Fruit fly (Drosophila melanogaster) S2 (cell line): ENCODE data around the gene CG15046.

ENCODE experiments used
- CG8478 ChIP-seq: fragments of >200 bp; optimal IDR thresholded peaks from 2 replicates; lab custom pipeline; 2018
- CTCF ChIP-seq, 2 experiments: fragments of >200 bp; optimal IDR thresholded peaks; 2 replicates each; lab custom pipeline; 2018

CG15046 gene

dm6 chrX:18489509-18489908, at the start of gene CG15046:
Gene CG15046, minus strand, starts transcription at chrX:18489620.
- no peak for TF ChIP-seq CG8478 (lab: Kevin White, UChicago)

- TF ChIP-seq CG8478 (lab: Kevin White, UChicago) (no peak), CTCF (optimal IDR thresholded peaks at IDR 0.05; lab: Kevin White, UChicago) (no peak)
These were observed 48.9 kb upstream of the CG15046 start for dm6 chrX:18538204-18538864.

- no peak for TF ChIP-seq CG8478 (lab: Kevin White, UChicago)
- TF ChIP-seq CTCF (optimal IDR thresholded peaks at IDR 0.05; lab: Kevin White, UChicago): no peak
These were observed 47.8 kb upstream of the CG15046 start for dm6 chrX:18537066-18537759.

DNA sequence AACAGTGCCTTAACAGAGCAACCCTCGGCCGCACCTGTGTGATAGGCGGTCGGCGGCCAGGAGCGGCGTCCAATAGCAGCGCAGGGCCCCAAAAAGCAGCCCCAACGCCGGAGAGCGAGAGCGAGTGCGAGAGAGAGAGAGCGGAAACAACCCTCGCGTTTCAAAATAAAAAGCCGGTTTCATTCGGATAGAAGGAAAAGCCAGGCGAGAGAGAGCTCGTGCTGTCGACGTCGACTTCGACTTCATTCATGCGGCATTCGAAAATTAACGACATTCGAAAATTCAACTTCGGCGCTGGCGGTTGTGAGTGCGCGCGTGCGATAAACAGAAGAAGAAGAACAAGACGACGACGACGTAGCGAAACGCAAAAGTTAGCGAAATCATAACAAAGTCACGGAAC, 45.0 kb upstream of the CG15046 start:
- no peak for TF ChIP-seq CG8478 (lab: Kevin White, UChicago)
- TF ChIP-seq CTCF (optimal IDR thresholded peaks at IDR 0.05; lab: Kevin White, UChicago): no peak

- TF ChIP-seq CG8478 (lab: Kevin White, UChicago) (no peak), CTCF (optimal IDR thresholded peaks at IDR 0.05; lab: Kevin White, UChicago) (no peak)
These were observed 43.9 kb upstream of the CG15046 start for dm6 chrX:18533308-18533707.

- TF ChIP-seq CTCF (optimal IDR thresholded peaks at IDR 0.05; lab: Kevin White, UChicago) (no peak), CG8478 (lab: Kevin White, UChicago) (no peak)
These were observed 38.8 kb upstream of the CG15046 start, which contains the start of the genes CG15042 and CG15047 for dm6 chrX:18528166-18528733. Gene CG15042, minus strand, starts transcription at chrX:18528266. Gene CG15047, plus strand, starts transcription at chrX:18528683.

dm6 chrX:18524594-18525266, 35.3 kb upstream of the CG15046 start:
- no peak for TF ChIP-seq CTCF (optimal IDR thresholded peaks at IDR 0.05; lab: Kevin White, UChicago)
- TF ChIP-seq CG8478 (lab: Kevin White, UChicago): no peak

- TF ChIP-seq CG8478 (lab: Kevin White, UChicago) (no peak), CTCF (optimal IDR thresholded peaks at IDR 0.05; lab: Kevin White, UChicago) (no peak)
These were observed 33.9 kb upstream of the CG15046 start for dm6 chrX:18523146-18523812.

DNA sequence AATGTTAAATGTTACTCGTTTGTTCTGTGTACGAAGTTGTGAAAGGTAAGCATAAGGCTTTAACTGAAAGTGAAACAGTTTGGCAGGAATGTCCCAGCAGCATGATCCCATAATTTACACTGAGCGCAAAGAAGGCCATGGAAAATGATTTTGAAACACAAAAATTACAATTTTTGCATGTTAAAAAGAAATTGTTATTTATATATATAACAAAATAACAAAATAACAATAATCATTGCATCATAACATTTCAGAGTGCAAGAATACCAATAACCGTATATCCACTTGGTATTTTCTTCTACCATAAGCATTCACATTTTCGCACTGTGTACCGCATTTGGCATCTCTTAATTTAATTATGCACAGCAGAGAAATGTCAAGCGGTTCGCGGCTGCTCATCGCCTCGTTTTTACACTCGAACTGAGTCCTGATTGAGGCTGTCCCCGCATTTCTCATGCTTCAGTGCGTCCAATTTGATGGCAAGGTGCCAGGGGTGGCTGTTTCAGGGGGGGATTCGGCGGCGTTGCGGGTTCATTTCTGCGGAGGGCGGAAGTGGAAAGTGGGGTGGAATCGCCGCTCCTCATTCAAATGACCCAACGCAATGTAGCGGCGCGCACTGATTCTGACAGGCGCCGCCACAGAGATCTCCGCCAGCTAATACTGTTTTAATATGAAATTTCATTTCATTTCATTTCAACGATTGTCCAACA, 33.1 kb upstream of the CG15046 start, which contains the start of gene CG6481:
CG6481 (minus strand) TSS at position 51 of the 710 bp plus-strand sequence.
- TF ChIP-seq CG8478 (lab: Kevin White, UChicago): no peak
- TF ChIP-seq CTCF (optimal IDR thresholded peaks at IDR 0.05; lab: Kevin White, UChicago): no peak

DNA sequence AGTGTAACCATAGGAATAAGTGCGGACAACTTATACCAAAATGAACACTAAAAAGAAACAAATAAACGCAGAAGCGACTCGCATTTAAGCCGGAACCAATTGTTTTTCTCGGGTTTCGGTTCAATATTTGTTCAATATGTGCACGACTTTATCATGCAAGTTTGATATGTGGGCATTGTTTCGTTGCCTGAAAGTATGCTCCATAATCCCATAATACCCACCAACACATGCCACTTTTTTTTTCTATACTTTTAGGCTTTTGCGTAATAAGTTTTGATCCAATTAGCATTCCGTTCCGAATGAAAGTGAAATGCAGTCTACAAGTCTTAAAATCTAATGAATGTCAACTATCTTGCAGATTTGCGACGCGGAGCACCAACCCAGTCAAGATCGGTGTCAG, 30.9 kb upstream of the CG15046 start:
- TF ChIP-seq CTCF (optimal IDR thresholded peaks at IDR 0.05; lab: Kevin White, UChicago) (no peak), CG8478 (lab: Kevin White, UChicago) (no peak)

DNA sequence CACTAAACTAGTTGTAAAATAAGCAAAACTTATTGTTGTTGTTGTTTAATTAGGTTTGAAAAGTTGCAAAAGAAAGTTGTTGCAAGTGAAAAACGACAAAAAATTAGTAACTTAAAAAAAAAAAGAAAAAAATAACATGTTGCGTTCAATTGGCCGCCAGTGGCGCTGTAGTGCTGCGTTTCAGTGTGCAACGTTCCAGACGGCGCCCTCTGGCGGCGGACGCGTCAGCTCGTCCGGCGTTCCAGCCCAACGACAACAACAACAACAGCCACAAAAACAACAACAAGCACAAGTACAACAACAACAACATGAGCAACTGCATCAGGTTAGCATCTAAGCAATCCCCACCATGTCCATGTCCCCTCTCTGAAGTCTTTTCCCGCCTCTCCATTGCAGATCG, 28.0 kb upstream of the CG15046 start:
- TF ChIP-seq CG8478 (lab: Kevin White, UChicago): no peak
- peak; percentile 93 to 96 for TF ChIP-seq CTCF (optimal IDR thresholded peaks at IDR 0.05; lab: Kevin White, UChicago)

DNA sequence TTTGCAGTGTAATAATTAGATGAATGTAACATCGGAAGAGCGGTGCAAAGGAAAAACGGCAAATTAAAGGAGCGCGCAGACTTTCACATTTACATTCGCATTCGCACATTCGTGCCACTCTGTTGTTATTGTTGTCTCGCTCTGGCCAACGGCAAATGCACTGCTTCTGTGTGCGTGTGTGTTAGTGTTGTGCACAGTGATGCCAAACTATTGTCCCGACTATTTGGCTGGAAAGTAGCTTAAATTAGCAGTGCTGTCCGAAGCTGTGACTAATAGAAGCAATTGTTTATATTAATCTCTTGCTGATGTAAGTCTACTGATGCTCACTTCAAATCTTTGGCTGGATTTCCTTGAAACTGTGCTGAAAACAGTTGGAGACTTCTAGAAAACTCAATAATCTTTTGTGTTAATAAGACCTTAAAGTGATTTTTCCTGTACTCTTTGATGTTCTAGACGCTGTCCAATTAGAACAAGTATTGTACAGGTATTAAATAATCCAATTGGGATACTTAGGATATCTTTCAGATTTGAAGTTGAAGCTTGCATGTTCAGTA, 26.6 kb upstream of the CG15046 start:
- TF ChIP-seq CG8478 (lab: Kevin White, UChicago) (no peak), CTCF (optimal IDR thresholded peaks at IDR 0.05; lab: Kevin White, UChicago) (peak; percentile 6 to 42)

dm6 chrX:18515205-18515921, 25.9 kb upstream of the CG15046 start, which contains the start of the genes Bx and HisRS:
Gene Bx, plus strand, starts transcription at chrX:18515428.
Gene HisRS, plus strand, starts transcription at chrX:18515428.
- peak; percentile 52 to 73 for TF ChIP-seq CTCF (optimal IDR thresholded peaks at IDR 0.05; lab: Kevin White, UChicago)
- TF ChIP-seq CG8478 (lab: Kevin White, UChicago): no peak
